Worm (Caenorhabditis elegans) whole organism, early embryonic: ENCODE data around the gene kup-1.

Experiments used
- B0310.2 ChIP-seq: sonication (generic microtip); optimal IDR thresholded peaks from 2 replicates; lab custom pipeline; 2016; ENCODE audit warnings: mild to moderate bottlenecking, missing genetic modification characterization, missing compliant biosample characterization
- ama-1 ChIP-seq: fragments of 150-350 bp; optimal IDR thresholded peaks from 2 replicates; lab custom pipeline; 2014
- flt-1 ChIP-seq: fragments of 200-800 bp; sonication (Bioruptor generic); IDR thresholded peaks from 2 replicates; pipeline ENCODE4 v1.3.6; 2022; ENCODE audit warnings: missing genetic modification characterization, missing compliant biosample characterization
- tra-4 ChIP-seq: sonication (generic microtip); optimal IDR thresholded peaks from 2 replicates; lab custom pipeline; 2017; ENCODE audit warnings: missing genetic modification characterization, missing compliant biosample characterization

- no peak for TF ChIP-seq B0310.2 (tag; lab: Kevin White, UChicago)
- TF ChIP-seq tra-4, result no peak
- TF ChIP-seq flt-1 (GFP tag; lab: Robert Waterston, UW), result no peak
- no peak for TF ChIP-seq ama-1 (lab: Kevin White, UChicago)
Measured at ce11 chrV:11986078-11986869, 54.4 kb downstream of the kup-1 start.
